Fruit fly (Drosophila melanogaster): Measurements from ENCODE around the gene CG33673.

Gene CG33673

DNA sequence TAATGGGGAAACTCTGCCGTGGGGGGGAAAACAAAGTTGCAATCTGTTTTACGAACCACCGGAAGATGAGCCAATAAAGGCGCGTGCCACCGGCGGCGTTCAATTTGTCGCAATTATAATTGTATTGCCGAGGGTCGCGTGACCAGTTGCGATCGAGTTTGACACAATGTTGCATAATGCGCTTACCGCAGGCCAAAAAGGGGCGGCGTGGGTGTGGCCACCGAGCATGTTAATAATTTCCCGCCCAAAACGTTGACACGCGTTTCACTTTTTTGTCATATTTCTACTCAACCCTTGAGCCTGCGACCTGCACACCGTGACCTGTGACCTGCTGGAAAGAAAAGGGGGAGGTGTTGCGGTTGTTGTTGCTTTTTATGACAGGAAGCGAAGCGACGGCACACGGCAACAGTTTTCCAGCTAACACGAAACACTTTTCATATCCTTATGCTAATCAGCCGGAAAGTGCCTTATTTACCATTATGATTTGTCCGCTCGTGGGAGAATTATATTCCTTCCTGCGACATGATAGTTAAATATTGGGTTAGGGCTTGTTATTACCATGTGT, 15.5 kb upstream of the CG33673 start:
- TF ChIP-seq fkh (GFP tag; optimal IDR thresholded peaks at IDR 0.05) (no peak), CG7368 (GFP tag; optimal IDR thresholded peaks at IDR 0.05) (no peak), CG6808 (GFP tag; optimal IDR thresholded peaks at IDR 0.05) (no peak), Smox (GFP tag; optimal IDR thresholded peaks at IDR 0.05) (no peak), CG8119 (GFP tag; IDR thresholded peaks at IDR 0.05) (no peak), eg (GFP tag; IDR thresholded peaks at IDR 0.05) (no peak), CG11902 (GFP tag; optimal IDR thresholded peaks at IDR 0.05) (no peak)

DNA sequence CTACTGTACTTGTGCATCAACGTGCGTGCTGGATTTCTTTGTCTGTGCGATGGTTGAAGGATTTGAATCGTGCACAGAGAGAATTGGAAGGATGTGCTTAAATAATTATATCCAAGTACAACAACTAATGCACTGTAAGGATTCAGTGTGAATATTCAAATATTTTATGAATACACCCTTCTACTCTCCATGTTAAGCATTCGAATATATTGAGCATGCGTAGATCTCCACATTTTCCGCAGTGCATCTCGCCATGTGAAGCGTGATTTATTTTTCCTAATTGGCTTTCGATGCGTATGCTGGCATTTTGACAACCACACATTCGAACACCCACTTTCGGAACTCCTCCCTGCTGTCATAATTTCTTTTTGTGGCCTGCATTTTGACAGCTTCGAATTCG, 13.5 kb upstream of the CG33673 start:
- TF ChIP-seq CG34406 (GFP tag; optimal IDR thresholded peaks at IDR 0.05) (no peak), Sox15 (GFP tag; optimal IDR thresholded peaks at IDR 0.05) (no peak), Ets96B (tag; optimal IDR thresholded peaks at IDR 0.05) (no peak), CG10631 (GFP tag; optimal IDR thresholded peaks at IDR 0.05) (no peak), salr (GFP tag; optimal IDR thresholded peaks at IDR 0.05) (no peak), CG6854 (GFP tag; optimal IDR thresholded peaks at IDR 0.05) (no peak), Hr38 (GFP tag; optimal IDR thresholded peaks at IDR 0.05) (no peak), CG8632 (GFP tag; optimal IDR thresholded peaks at IDR 0.05) (no peak), Eip78C (GFP tag) (peak; percentile 56), CG32006 (GFP tag; optimal IDR thresholded peaks at IDR 0.05) (no peak), CG15336 (GFP tag; IDR thresholded peaks at IDR 0.05) (no peak), pdm3 (GFP tag; optimal IDR thresholded peaks at IDR 0.05) (no peak), Smox (GFP tag; optimal IDR thresholded peaks at IDR 0.05) (peak; percentile 12), OdsH (GFP tag; optimal IDR thresholded peaks at IDR 0.05) (no peak), fd85E (GFP tag; optimal IDR thresholded peaks at IDR 0.05) (no peak), Met (GFP tag; optimal IDR thresholded peaks at IDR 0.05) (peak; percentile 40), esn (GFP tag; optimal IDR thresholded peaks at IDR 0.05) (peak; percentile 36), vri (GFP tag; optimal IDR thresholded peaks at IDR 0.05) (no peak), CG6792 (GFP tag; optimal IDR thresholded peaks at IDR 0.05) (no peak), cyc (GFP tag; optimal IDR thresholded peaks at IDR 0.05) (peak; percentile 18), svp (GFP tag) (peak; percentile 64), Lpt (GFP tag; optimal IDR thresholded peaks at IDR 0.05) (no peak), eg (GFP tag; IDR thresholded peaks at IDR 0.05) (no peak), dac (GFP tag; optimal IDR thresholded peaks at IDR 0.05) (no peak), Gug (GFP tag; IDR thresholded peaks at IDR 0.05) (no peak), dsx (GFP tag; optimal IDR thresholded peaks at IDR 0.05; ENCODE audit: poor library complexity, severe bottlenecking) (no peak), spab (GFP tag; optimal IDR thresholded peaks at IDR 0.05) (no peak), CG31627 (GFP tag; optimal IDR thresholded peaks at IDR 0.05) (no peak), topi (GFP tag; optimal IDR thresholded peaks at IDR 0.05) (peak; percentile 11), CG6808 (GFP tag; optimal IDR thresholded peaks at IDR 0.05) (no peak), Eip93F (GFP tag; optimal IDR thresholded peaks at IDR 0.05) (no peak), Hr4 (GFP tag; optimal IDR thresholded peaks at IDR 0.05) (no peak), achi (GFP tag; optimal IDR thresholded peaks at IDR 0.05) (no peak), acj6 (GFP tag; optimal IDR thresholded peaks at IDR 0.05) (no peak), Hr39 (GFP tag; optimal IDR thresholded peaks at IDR 0.05) (peak; percentile 13)

DNA sequence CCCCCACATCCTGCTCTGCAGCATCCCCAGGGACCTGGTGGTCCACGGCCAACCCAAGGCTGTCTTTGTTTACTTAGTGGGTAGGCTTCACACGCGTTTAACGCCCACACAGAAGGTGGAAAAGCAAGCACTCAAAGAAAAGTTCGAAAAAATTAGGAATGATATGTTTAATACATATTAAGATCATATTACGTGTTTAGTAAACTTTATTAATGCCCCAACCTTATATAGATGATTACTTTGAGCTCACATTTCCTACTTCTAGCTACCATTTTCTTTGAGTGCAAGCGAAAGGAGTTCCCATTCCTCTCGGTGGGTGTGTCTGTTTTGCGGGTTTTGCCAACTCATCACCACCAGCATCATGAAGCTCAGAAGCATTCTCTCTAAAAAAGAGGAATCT, 12.9 kb upstream of the CG33673 start:
- TF ChIP-seq Sox102F (GFP tag; optimal IDR thresholded peaks at IDR 0.05) = peak; percentile 18
- no peak for TF ChIP-seq Sox15 (GFP tag; optimal IDR thresholded peaks at IDR 0.05)
- peak; percentile 4 for TF ChIP-seq Met (GFP tag; optimal IDR thresholded peaks at IDR 0.05)

All from whole organism, prepupa.